Fruit fly (Drosophila melanogaster) S2 (cell line): ENCODE data around the gene CG13454.

Experiments
- CG8478 ChIP-seq: fragments of >200 bp; optimal IDR thresholded peaks from 2 replicates; lab custom pipeline; 2018
- CTCF ChIP-seq, 2 experiments: fragments of >200 bp; optimal IDR thresholded peaks; 2 replicates each; lab custom pipeline; 2018

- TF ChIP-seq CTCF (optimal IDR thresholded peaks at IDR 0.05; lab: Kevin White, UChicago) (no peak), CG8478 (lab: Kevin White, UChicago) (no peak)
Observed at dm6 chr3L:15548843-15549242, 32.0 kb upstream of the CG13454 start.
